Fruit fly (Drosophila melanogaster) whole organism, wandering third instar larva: ENCODE results near the gene CG3679.

Source experiments
- Abd-B ChIP-seq: fragments of >200 bp; optimal IDR thresholded peaks from 2 replicates; lab custom pipeline; 2017; ENCODE audit warnings: missing biosample characterization, missing genetic modification characterization
- CG32264 ChIP-seq: fragments of 200-800 bp; sonication (Bioruptor generic); optimal IDR thresholded peaks from 2 replicates; lab custom pipeline; 2016; ENCODE audit warnings: missing biosample characterization, missing genetic modification characterization
- CG9705 ChIP-seq: fragments of 200-800 bp; sonication (Bioruptor generic); optimal IDR thresholded peaks from 2 replicates; lab custom pipeline; 2018; ENCODE audit warnings: missing biosample characterization, mild to moderate bottlenecking, missing genetic modification characterization
- CrebA ChIP-seq: fragments of 200-800 bp; sonication (Bioruptor generic); optimal IDR thresholded peaks from 2 replicates; lab custom pipeline; 2016; ENCODE audit warnings: missing biosample characterization, mild to moderate bottlenecking, missing genetic modification characterization, borderline replicate concordance
- GATAd ChIP-seq: sonication (Bioruptor generic); optimal IDR thresholded peaks from 2 replicates; lab custom pipeline; 2016; ENCODE audit warnings: missing biosample characterization, missing genetic modification characterization
- HLH106 ChIP-seq: fragments of 200-800 bp; optimal IDR thresholded peaks from 3 replicates; lab custom pipeline; 2019; ENCODE audit warnings: missing biosample characterization, mild to moderate bottlenecking, missing genetic modification characterization, moderate library complexity
- Hnf4 ChIP-seq: fragments of 200-800 bp; sonication (Bioruptor generic); optimal IDR thresholded peaks from 2 replicates; lab custom pipeline; 2016; ENCODE audit warnings: missing biosample characterization, mild to moderate bottlenecking, missing genetic modification characterization
- Hr78 ChIP-seq: fragments of >200 bp; optimal IDR thresholded peaks from 2 replicates; lab custom pipeline; 2017; ENCODE audit warnings: missing biosample characterization, missing genetic modification characterization
- Hr83 ChIP-seq: fragments of 200-300 bp; sonication (Bioruptor generic); optimal IDR thresholded peaks from 2 replicates; lab custom pipeline; 2016; ENCODE audit warnings: missing biosample characterization, mild to moderate bottlenecking, missing genetic modification characterization, moderate library complexity; ENCODE audit not compliant: poor library complexity, severe bottlenecking
- Jra ChIP-seq: sonication (Bioruptor generic); optimal IDR thresholded peaks from 2 replicates; lab custom pipeline; 2016; ENCODE audit warnings: missing biosample characterization, missing genetic modification characterization
- Mio ChIP-seq: sonication (Bioruptor generic); optimal IDR thresholded peaks from 2 replicates; lab custom pipeline; 2016; ENCODE audit warnings: missing biosample characterization, missing genetic modification characterization
- Myc ChIP-seq: fragments of >200 bp; optimal IDR thresholded peaks from 2 replicates; lab custom pipeline; 2017
- N ChIP-seq: fragments of >200 bp; optimal IDR thresholded peaks from 2 replicates; lab custom pipeline; 2018; ENCODE audit warnings: missing biosample characterization, missing external identifiers, missing genetic modification characterization
- OdsH ChIP-seq: fragments of 200-800 bp; sonication (Bioruptor generic); optimal IDR thresholded peaks from 2 replicates; lab custom pipeline; 2016; ENCODE audit warnings: missing biosample characterization, mild to moderate bottlenecking, missing genetic modification characterization
- Rel ChIP-seq, 2 experiments: fragments of 200-800 bp; sonication (Bioruptor generic) in 1 of 2; optimal IDR thresholded peaks; 2 replicates in 1 of 2; 3 replicates in 1 of 2; lab custom pipeline; 2016 to 2019; ENCODE audit warnings: mild to moderate bottlenecking in 2 of 2, missing biosample characterization in 2 of 2, missing genetic modification characterization in 2 of 2, moderate library complexity in 1 of 2
- Sp1 ChIP-seq: fragments of 200-800 bp; sonication (Bioruptor generic); optimal IDR thresholded peaks from 3 replicates; lab custom pipeline; 2019; ENCODE audit warnings: missing biosample characterization, mild to moderate bottlenecking, missing genetic modification characterization, moderate library complexity
- br ChIP-seq: fragments of 200-800 bp; sonication (Bioruptor generic); optimal IDR thresholded peaks from 2 replicates; lab custom pipeline; 2016; ENCODE audit warnings: missing biosample characterization, missing genetic modification characterization
- dl ChIP-seq, 2 experiments: fragments of 175-275, 200-275 bp in 1 of 2; fragments of 200-275 bp in 1 of 2; sonication (Bioruptor generic); optimal IDR thresholded peaks; lab custom pipeline; 2018; ENCODE audit warnings: mild to moderate bottlenecking in 2 of 2, missing biosample characterization in 2 of 2, missing genetic modification characterization in 2 of 2, moderate library complexity in 2 of 2; ENCODE audit not compliant: partially characterized antibody in 2 of 2, insufficient read depth in 1 of 2
- dmrt93B ChIP-seq: fragments of 200-800 bp; sonication (Bioruptor generic); optimal IDR thresholded peaks from 2 replicates; lab custom pipeline; 2018; ENCODE audit warnings: missing biosample characterization, mild to moderate bottlenecking, missing genetic modification characterization
- dsf ChIP-seq: sonication (Bioruptor generic); optimal IDR thresholded peaks from 2 replicates; lab custom pipeline; 2016; ENCODE audit warnings: missing biosample characterization, missing genetic modification characterization, borderline replicate concordance
- ey ChIP-seq: fragments of 200-800 bp; sonication (Bioruptor generic); optimal IDR thresholded peaks from 2 replicates; lab custom pipeline; 2016; ENCODE audit warnings: missing biosample characterization, missing genetic modification characterization
- foxo ChIP-seq, 2 experiments: fragments of 200-800 bp; sonication (Bioruptor generic); optimal IDR thresholded peaks; 2 replicates in 1 of 2; 3 replicates in 1 of 2; lab custom pipeline; 2016 to 2017; ENCODE audit warnings: missing biosample characterization in 2 of 2, missing genetic modification characterization in 2 of 2
- fru ChIP-seq: fragments of 200-800 bp; sonication (Bioruptor generic); optimal IDR thresholded peaks from 3 replicates; lab custom pipeline; 2016; ENCODE audit warnings: missing biosample characterization, mild to moderate bottlenecking, missing genetic modification characterization
- h ChIP-seq: fragments of 200-800 bp; sonication (Bioruptor generic); optimal IDR thresholded peaks from 3 replicates; lab custom pipeline; 2016; ENCODE audit warnings: missing biosample characterization, mild to moderate bottlenecking, missing genetic modification characterization
- jim ChIP-seq: fragments of 175-275, 200-325 bp; sonication (Bioruptor generic); optimal IDR thresholded peaks from 2 replicates; lab custom pipeline; 2016; ENCODE audit warnings: missing biosample characterization, mild to moderate bottlenecking, missing genetic modification characterization
- lola ChIP-seq: fragments of >200 bp; optimal IDR thresholded peaks from 2 replicates; lab custom pipeline; 2017; ENCODE audit warnings: missing biosample characterization, missing genetic modification characterization
- pan ChIP-seq: fragments of >200 bp; optimal IDR thresholded peaks from 2 replicates; lab custom pipeline; 2017
- psq ChIP-seq: fragments of 200-800 bp; sonication (Bioruptor generic); optimal IDR thresholded peaks from 3 replicates; lab custom pipeline; 2017; ENCODE audit warnings: missing biosample characterization, mild to moderate bottlenecking, missing genetic modification characterization, moderate library complexity
- rgr ChIP-seq: fragments of 200-800 bp; sonication (Bioruptor generic); optimal IDR thresholded peaks from 3 replicates; lab custom pipeline; 2016; ENCODE audit warnings: missing biosample characterization, mild to moderate bottlenecking, missing genetic modification characterization
- sage ChIP-seq: fragments of 200-800 bp; sonication (Bioruptor generic); optimal IDR thresholded peaks from 2 replicates; lab custom pipeline; 2016; ENCODE audit warnings: missing biosample characterization, mild to moderate bottlenecking, missing genetic modification characterization
- sv ChIP-seq: fragments of 200-800 bp; sonication (Bioruptor generic); optimal IDR thresholded peaks from 3 replicates; lab custom pipeline; 2016; ENCODE audit warnings: missing biosample characterization, missing genetic modification characterization

CG3679 gene

DNA sequence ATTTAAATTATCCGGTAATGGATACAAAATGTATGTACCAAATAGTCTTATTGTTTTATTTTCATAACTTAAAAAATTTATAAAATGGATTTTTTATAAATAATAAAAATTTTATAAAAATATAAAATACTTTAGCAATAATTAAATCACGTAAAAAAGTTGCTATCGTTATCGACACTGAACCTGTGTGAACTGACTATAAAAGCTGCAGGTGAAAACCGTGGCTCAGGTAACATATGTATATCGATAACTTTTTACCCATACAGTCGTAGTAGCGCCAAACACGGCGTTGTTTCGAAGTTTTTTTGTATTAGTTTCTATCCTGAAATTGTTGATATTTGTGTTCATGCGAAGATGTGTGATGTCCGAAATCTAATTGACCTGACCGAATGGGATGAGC, at the start of gene CG3679:
TSS of gene CG3679 (plus strand) at position 235 of the 400 bp plus-strand sequence.
- TF ChIP-seq Hr78: peak; percentile 20
- TF ChIP-seq CG32264: no peak
- no peak for TF ChIP-seq foxo (GFP tag; optimal IDR thresholded peaks at IDR 0.05; lab: Kevin White, UChicago)
- TF ChIP-seq sv: no peak
- no peak for TF ChIP-seq dmrt93B (GFP tag; lab: Kevin White, UChicago)
- TF ChIP-seq N (GFP tag; lab: Kevin White, UChicago): peak; percentile 57
- no peak for TF ChIP-seq dsf (GFP tag; lab: Kevin White, UChicago)
- TF ChIP-seq HLH106 (tag; lab: Kevin White, UChicago): no peak
- TF ChIP-seq, all 38 proteins: peak for 2

DNA sequence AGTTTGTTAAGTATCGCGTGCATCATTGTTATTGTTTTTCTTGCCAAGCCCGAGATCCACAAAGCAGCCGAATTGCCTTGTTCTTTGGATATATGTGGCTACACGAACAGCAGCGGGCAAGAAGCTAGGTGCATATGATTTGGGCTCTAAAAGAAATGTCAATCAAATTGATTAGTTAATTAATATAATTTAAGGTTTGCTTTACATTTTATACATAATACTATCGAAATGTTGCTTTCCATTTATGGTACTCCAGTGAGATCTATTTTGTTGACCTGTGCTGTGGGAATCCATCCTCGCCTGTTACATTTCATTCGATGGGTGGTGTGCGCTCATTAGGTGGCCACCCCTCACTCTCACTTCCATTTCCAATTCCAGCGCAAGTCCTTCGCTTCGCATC, 40.3 kb upstream of the CG3679 start:
- peak; percentile 35 for TF ChIP-seq OdsH (GFP tag; lab: Kevin White, UChicago)
- no peak for TF ChIP-seq Mio (GFP tag; lab: Kevin White, UChicago)
- no peak for TF ChIP-seq jim (GFP tag; lab: Kevin White, UChicago)
- peak; percentile 62 for TF ChIP-seq h
- TF ChIP-seq Rel (GFP tag; optimal IDR thresholded peaks at IDR 0.05; lab: Kevin White, UChicago): no peak
- no peak for TF ChIP-seq Rel (tag; optimal IDR thresholded peaks at IDR 0.05; lab: Kevin White, UChicago)
- peak; percentile 43 for TF ChIP-seq dmrt93B (GFP tag; lab: Kevin White, UChicago)
- no peak for TF ChIP-seq Jra (GFP tag; lab: Kevin White, UChicago)
- TF ChIP-seq foxo (GFP tag; optimal IDR thresholded peaks at IDR 0.05; lab: Kevin White, UChicago): peak in 1 of 2 experiments; percentile 68
- peak; percentile 33 for TF ChIP-seq Hnf4 (GFP tag; lab: Kevin White, UChicago)
- TF ChIP-seq CG32264: no peak
- TF ChIP-seq pan: no peak
- TF ChIP-seq rgr: peak; percentile 56
- no peak for TF ChIP-seq sage (GFP tag; lab: Kevin White, UChicago)
- peak; percentile 66 for TF ChIP-seq sv
- TF ChIP-seq Abd-B (GFP tag; lab: Kevin White, UChicago): no peak
- TF ChIP-seq HLH106 (tag; lab: Kevin White, UChicago): peak; percentile 57
- peak; percentile 65 for TF ChIP-seq fru (GFP tag; lab: Kevin White, UChicago)
- TF ChIP-seq lola: no peak
- peak; percentile 34 for TF ChIP-seq br
- TF ChIP-seq Sp1 (GFP tag; lab: Kevin White, UChicago): peak; percentile 56
- TF ChIP-seq CrebA (GFP tag; lab: Kevin White, UChicago): no peak
- TF ChIP-seq ey (GFP tag; lab: Kevin White, UChicago): peak; percentile 48
- peak; percentile 25 for TF ChIP-seq psq

DNA sequence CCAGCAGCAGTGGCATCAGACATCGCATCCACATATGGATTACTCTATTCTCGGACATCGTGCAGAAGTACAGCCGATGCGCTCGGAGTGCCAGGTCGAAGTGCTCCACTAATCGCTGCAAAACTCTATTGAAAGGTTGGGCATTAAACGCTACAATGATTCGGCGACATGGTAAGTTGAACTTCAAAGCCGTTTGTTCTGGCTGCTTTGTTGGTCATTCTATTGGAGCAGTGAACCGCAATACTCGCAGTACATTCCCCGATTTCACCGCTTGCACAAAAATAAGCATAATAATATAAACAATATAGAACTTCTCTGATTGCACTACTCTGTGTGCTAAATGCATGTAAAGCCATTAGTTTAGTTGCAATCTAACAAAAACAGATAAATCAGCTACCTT, 37.2 kb upstream of the CG3679 start, which contains the start of gene CG12507:
TSS of gene CG12507 (minus strand) at position 101 of the 400 bp plus-strand sequence.
- no peak for TF ChIP-seq sv

DNA sequence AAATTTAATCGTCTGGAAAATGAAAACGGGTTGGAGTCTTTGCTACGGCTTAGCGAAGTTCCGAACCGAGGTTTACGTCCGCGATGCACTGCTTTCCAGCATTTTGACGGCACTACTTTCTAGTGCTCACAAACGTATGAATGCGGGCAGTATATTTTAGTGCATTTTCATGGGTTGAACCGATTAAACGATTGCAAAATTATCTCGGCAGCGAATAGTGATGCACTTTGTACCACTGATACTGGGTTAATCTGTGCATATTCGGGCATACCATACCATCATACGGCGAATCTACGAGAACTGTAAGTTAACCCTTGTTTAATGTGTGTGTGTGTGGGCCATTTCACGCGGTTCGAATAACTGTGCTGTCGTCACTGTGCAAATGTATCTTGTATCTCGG, 32.9 kb upstream of the CG3679 start, which contains the start of gene Mfe2:
TSS of gene Mfe2 (plus strand) at position 157 of the 400 bp plus-strand sequence.
- TF ChIP-seq dl (GFP tag; optimal IDR thresholded peaks at IDR 0.05; lab: Kevin White, UChicago; ENCODE audit: insufficient read depth in 1 of 2, partially characterized antibody in 2 of 2) (no peak), ey (GFP tag; lab: Kevin White, UChicago) (peak; percentile 23), OdsH (GFP tag; lab: Kevin White, UChicago) (peak; percentile 30), sage (GFP tag; lab: Kevin White, UChicago) (no peak), sv (peak; percentile 19), HLH106 (tag; lab: Kevin White, UChicago) (peak; percentile 43), Rel (GFP tag; optimal IDR thresholded peaks at IDR 0.05; lab: Kevin White, UChicago) (no peak), Rel (tag; optimal IDR thresholded peaks at IDR 0.05; lab: Kevin White, UChicago) (peak; percentile 56), CG9705 (GFP tag; lab: Kevin White, UChicago) (peak; percentile 37), Sp1 (GFP tag; lab: Kevin White, UChicago) (peak; percentile 43), Hnf4 (GFP tag; lab: Kevin White, UChicago) (peak; percentile 88), fru (GFP tag; lab: Kevin White, UChicago) (peak; percentile 39), rgr (peak; percentile 66), GATAd (GFP tag; lab: Kevin White, UChicago) (no peak), foxo (GFP tag; optimal IDR thresholded peaks at IDR 0.05; lab: Kevin White, UChicago) (peak in 1 of 2 experiments; percentile 67), br (peak; percentile 40), N (GFP tag; lab: Kevin White, UChicago) (no peak), h (peak; percentile 64), pan (no peak), psq (peak; percentile 35), Jra (GFP tag; lab: Kevin White, UChicago) (peak; percentile 31), Hr83 (GFP tag; lab: Kevin White, UChicago) (peak; percentile 66), Myc (lab: Kevin White, UChicago) (peak; percentile 44), dmrt93B (GFP tag; lab: Kevin White, UChicago) (no peak)
